Worm (Caenorhabditis elegans): Measurements from ENCODE around the gene K10C9.4.

The K10C9.4 gene

DNA sequence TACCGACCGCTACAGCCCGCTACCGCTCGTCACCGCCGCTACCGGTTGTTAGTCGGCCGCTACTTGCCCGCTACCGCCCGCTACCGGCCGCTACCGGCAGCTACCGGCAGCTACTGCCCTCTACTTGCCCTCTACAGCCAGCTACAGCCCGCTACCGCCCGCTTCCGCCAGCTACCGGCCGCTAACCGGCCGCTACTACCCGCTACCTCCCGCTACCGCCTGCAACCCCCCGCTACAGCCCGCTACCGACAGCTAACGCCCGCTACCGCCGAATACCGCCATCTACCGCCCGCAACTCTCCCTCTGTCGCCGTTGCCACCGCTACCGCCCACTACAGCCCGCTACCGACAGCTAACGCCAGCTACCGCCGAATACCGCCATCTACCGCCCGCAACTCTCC is 31.4 kb downstream of the K10C9.4 start (continued):
- TF ChIP-seq B0019.2 (GFP tag; conservative IDR thresholded peaks at IDR 0.05) (no peak), cebp-1 (GFP tag; IDR thresholded peaks at IDR 0.05) (no peak), cebp-1 (tag; optimal IDR thresholded peaks at IDR 0.05) (no peak), mcd-1 (GFP tag; IDR thresholded peaks at IDR 0.05) (0 out of 2 replicates have a peak, but pooled peaks have one; percentile 24), ceh-27 (GFP tag; optimal IDR thresholded peaks at IDR 0.05) (peak; percentile 6), nhr-90 (tag; optimal IDR thresholded peaks at IDR 0.05) (no peak), madf-8 (GFP tag; conservative IDR thresholded peaks at IDR 0.05) (no peak), ceh-40 (GFP tag; IDR thresholded peaks at IDR 0.05) (no peak), bed-2 (GFP tag; IDR thresholded peaks at IDR 0.05) (no peak)

- TF ChIP-seq ceh-79 (tag; optimal IDR thresholded peaks at IDR 0.05), result no peak
- TF ChIP-seq nfyb-1 (GFP tag; IDR thresholded peaks at IDR 0.05), result peak; percentile 77
These were observed 35.6 kb downstream of the K10C9.4 start for ce11 chrV:1017196-1017595.

DNA sequence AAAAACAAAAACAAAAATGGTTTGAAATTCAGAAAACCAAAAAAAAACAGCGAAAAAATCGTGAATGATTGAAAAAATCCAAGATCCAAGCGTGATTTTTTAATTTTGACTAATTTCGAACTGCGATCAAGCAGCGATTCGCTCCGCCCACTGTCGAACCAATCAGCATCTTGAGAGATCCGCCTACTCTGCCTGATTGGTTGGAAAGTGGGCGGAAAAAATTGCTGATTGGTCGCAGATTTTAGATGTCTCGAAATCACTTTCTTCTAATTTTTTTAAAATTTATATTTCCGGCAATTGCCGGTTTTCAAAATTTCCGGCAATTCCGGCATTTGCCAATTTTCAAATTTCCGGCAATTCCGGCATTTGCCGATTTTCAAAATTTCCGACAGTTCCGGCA is 37.6 kb downstream of the K10C9.4 start:
- TF ChIP-seq aptf-2 (GFP tag; conservative IDR thresholded peaks at IDR 0.05) (no peak), nfyb-1 (GFP tag; IDR thresholded peaks at IDR 0.05) (0 out of 2 replicates have a peak, but pooled peaks have one; percentile 55)

DNA sequence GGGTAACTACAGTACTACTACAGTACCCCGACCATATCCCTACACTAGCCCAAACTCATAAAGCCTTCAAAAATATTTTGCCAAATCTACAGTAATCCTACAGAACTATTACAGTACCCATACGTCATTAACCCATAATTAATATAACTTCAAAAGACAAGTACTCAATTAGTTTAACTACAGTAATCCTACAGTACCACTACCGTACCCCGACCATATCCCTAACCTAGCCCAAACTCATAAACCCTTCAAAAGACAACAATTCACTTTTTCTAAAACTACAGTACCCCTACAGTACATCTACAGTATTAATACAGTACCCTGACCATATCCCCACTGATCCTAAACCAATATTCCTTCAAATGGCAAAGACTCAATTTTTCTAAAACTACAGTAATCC is 39.2 kb downstream of the K10C9.4 start:
- no peak for TF ChIP-seq snpc-1.3 (tag; optimal IDR thresholded peaks at IDR 0.05; ENCODE audit: insufficient read depth)
- no peak for TF ChIP-seq B0261.1 (tag; optimal IDR thresholded peaks at IDR 0.05)
- TF ChIP-seq pbrm-1 (GFP tag; IDR thresholded peaks at IDR 0.05), result no peak
- no peak for TF ChIP-seq ets-4 (GFP tag; optimal IDR thresholded peaks at IDR 0.05)
- TF ChIP-seq F57C9.4 (tag; optimal IDR thresholded peaks at IDR 0.05), result no peak
- TF ChIP-seq Y53F4B.3 (GFP tag; IDR thresholded peaks at IDR 0.05), result no peak

DNA sequence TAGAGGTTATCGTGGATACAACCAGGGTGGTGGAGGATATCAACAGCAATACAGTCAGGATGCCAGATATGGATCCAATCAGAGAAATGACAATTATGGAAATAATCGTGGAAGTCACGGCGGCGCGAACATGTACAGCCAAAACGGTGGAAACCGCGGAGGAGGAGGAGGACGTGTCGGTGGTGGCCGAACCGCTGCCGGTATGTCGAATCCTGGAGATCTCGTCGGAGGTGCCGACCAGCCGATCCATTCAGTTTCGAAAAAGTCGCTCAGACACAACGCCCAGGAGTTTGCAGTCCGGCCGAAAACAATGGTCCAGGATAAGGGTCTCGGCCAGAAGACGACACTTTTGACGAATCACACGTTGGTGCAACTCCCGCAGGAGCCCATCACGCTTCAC is 43.8 kb downstream of the K10C9.4 start:
- TF ChIP-seq F39B2.1 (GFP tag; IDR thresholded peaks at IDR 0.05) (no peak), zfh-2 (GFP tag; conservative IDR thresholded peaks at IDR 0.05) (peak; percentile 74), cebp-2 (GFP tag; IDR thresholded peaks at IDR 0.05) (no peak)

- TF ChIP-seq nfyb-1 (GFP tag; IDR thresholded peaks at IDR 0.05), result no peak
- no peak for TF ChIP-seq F23B12.7 (tag; optimal IDR thresholded peaks at IDR 0.05; ENCODE audit: insufficient read depth)
- no peak for TF ChIP-seq hmg-1.2 (GFP tag; IDR thresholded peaks at IDR 0.05)
- no peak for TF ChIP-seq C06A6.2 (GFP tag; conservative IDR thresholded peaks at IDR 0.05)
- TF ChIP-seq F57A8.1 (GFP tag; optimal IDR thresholded peaks at IDR 0.05), result no peak
- TF ChIP-seq attf-5 (GFP tag; optimal IDR thresholded peaks at IDR 0.05), result no peak
- no peak for TF ChIP-seq cebp-2 (GFP tag; IDR thresholded peaks at IDR 0.05)
- TF ChIP-seq hsf-1 (GFP tag; IDR thresholded peaks at IDR 0.05), result no peak
- no peak for TF ChIP-seq Y95B8A.8 (GFP tag; IDR thresholded peaks at IDR 0.05)
- TF ChIP-seq Y53F4B.3 (GFP tag; IDR thresholded peaks at IDR 0.05), result no peak
- no peak for TF ChIP-seq mel-28 (tag; optimal IDR thresholded peaks at IDR 0.05; ENCODE audit: borderline replicate concordance)
- no peak for TF ChIP-seq rcor-1 (GFP tag; IDR thresholded peaks at IDR 0.05)
- no peak for TF ChIP-seq hlh-26 (GFP tag; conservative IDR thresholded peaks at IDR 0.05)
These were observed 44.3 kb downstream of the K10C9.4 start, which contains the start of gene ergo-1 for ce11 chrV:1008503-1008902. TSS of gene ergo-1 (plus strand) at chrV:1008803.

Data from whole organism, young adult.